Fruit fly (Drosophila melanogaster) S2 (cell line): ENCODE measurements around the gene tadr.

Source experiments
- CG8478 ChIP-seq: fragments of >200 bp; optimal IDR thresholded peaks from 2 replicates; lab custom pipeline; 2018
- CTCF ChIP-seq, 2 experiments: fragments of >200 bp; optimal IDR thresholded peaks; 2 replicates each; lab custom pipeline; 2018

dm6 chr2L:21073818-21074217 is 1.4 kb upstream of the tadr start:
- TF ChIP-seq CTCF (optimal IDR thresholded peaks at IDR 0.05; lab: Kevin White, UChicago) (no peak), CG8478 (lab: Kevin White, UChicago) (no peak)
